Fruit fly (Drosophila melanogaster) whole organism, embryonic: ENCODE results near the gene Torsin.

Source experiments
- Bgb ChIP-seq: fragments of 200-800 bp; sonication (Bioruptor generic); IDR thresholded peaks from 2 replicates; pipeline ENCODE4 v1.3.6; 2022; ENCODE audit warnings: missing biosample characterization, missing genetic modification characterization; ENCODE audit not compliant: partially characterized antibody
- CG10654 ChIP-seq: fragments of 200-800 bp; sonication (Bioruptor generic); optimal IDR thresholded peaks from 2 replicates; lab custom pipeline; 2016; ENCODE audit warnings: missing biosample characterization, missing genetic modification characterization
- CG11504 ChIP-seq: fragments of 200-800 bp; sonication (Bioruptor generic); optimal IDR thresholded peaks from 3 replicates; lab custom pipeline; 2019; ENCODE audit warnings: missing biosample characterization, mild to moderate bottlenecking, missing genetic modification characterization, moderate library complexity
- CG12071 ChIP-seq: fragments of 200-800 bp; sonication (Bioruptor generic); optimal IDR thresholded peaks from 3 replicates; lab custom pipeline; 2018; ENCODE audit warnings: missing biosample characterization, mild to moderate bottlenecking, missing genetic modification characterization
- CG12299 ChIP-seq: fragments of 200-800 bp; sonication (Bioruptor generic); optimal IDR thresholded peaks from 2 replicates; lab custom pipeline; 2018; ENCODE audit warnings: missing biosample characterization, mild to moderate bottlenecking, missing genetic modification characterization
- CG13287 ChIP-seq: fragments of 200-800 bp; sonication (Bioruptor generic); IDR thresholded peaks from 2 replicates; pipeline ENCODE4 v1.3.6; 2022; ENCODE audit warnings: missing biosample characterization, missing genetic modification characterization; ENCODE audit not compliant: partially characterized antibody
- CG13894 ChIP-seq: fragments of 200-800 bp; sonication (Bioruptor generic); optimal IDR thresholded peaks from 3 replicates; lab custom pipeline; 2018; ENCODE audit warnings: missing biosample characterization, mild to moderate bottlenecking, missing genetic modification characterization, moderate library complexity
- CG14441 ChIP-seq: fragments of 200-800 bp; sonication (Bioruptor generic); IDR thresholded peaks from 2 replicates; pipeline ENCODE4 v1.3.6; 2022; ENCODE audit warnings: missing biosample characterization, missing genetic modification characterization
- CG14860 ChIP-seq: fragments of 200-800 bp; sonication (Bioruptor generic); IDR thresholded peaks from 3 replicates; pipeline ENCODE4 v1.3.6; 2022; ENCODE audit warnings: missing biosample characterization, missing genetic modification characterization; ENCODE audit not compliant: partially characterized antibody
- CG1603 ChIP-seq: fragments of 200-800 bp; sonication (Bioruptor generic); optimal IDR thresholded peaks from 2 replicates; lab custom pipeline; 2019; ENCODE audit warnings: missing biosample characterization, mild to moderate bottlenecking, missing genetic modification characterization, moderate library complexity
- CG1647 ChIP-seq: fragments of 200-800 bp; sonication (Bioruptor generic); optimal IDR thresholded peaks from 3 replicates; lab custom pipeline; 2016; ENCODE audit warnings: missing biosample characterization, missing genetic modification characterization
- CG18262 ChIP-seq: fragments of 200-800 bp; optimal IDR thresholded peaks from 3 replicates; lab custom pipeline; 2019; ENCODE audit warnings: missing biosample characterization, mild to moderate bottlenecking, missing genetic modification characterization, moderate library complexity
- CG2199 ChIP-seq: fragments of 200-800 bp; sonication (Bioruptor generic); IDR thresholded peaks from 3 replicates; pipeline ENCODE4 v1.3.6; 2022; ENCODE audit warnings: missing biosample characterization, missing genetic modification characterization
- CG3163 ChIP-seq: fragments of 200-800 bp; sonication (Bioruptor generic); optimal IDR thresholded peaks from 3 replicates; lab custom pipeline; 2016; ENCODE audit warnings: missing biosample characterization, missing genetic modification characterization
- CG3281 ChIP-seq: fragments of 200-800 bp; sonication (Bioruptor generic); optimal IDR thresholded peaks from 3 replicates; lab custom pipeline; 2017; ENCODE audit warnings: missing biosample characterization, mild to moderate bottlenecking, missing genetic modification characterization
- CG3407 ChIP-seq: fragments of 200-800 bp; sonication (Bioruptor generic); optimal IDR thresholded peaks from 2 replicates; lab custom pipeline; 2018; ENCODE audit warnings: missing biosample characterization, mild to moderate bottlenecking, missing genetic modification characterization
- CG34224 ChIP-seq: fragments of 200-800 bp; sonication (Bioruptor generic); IDR thresholded peaks from 3 replicates; pipeline ENCODE4 v1.3.6; 2022; ENCODE audit warnings: missing biosample characterization, missing genetic modification characterization; ENCODE audit not compliant: partially characterized antibody
- CG4282 ChIP-seq: fragments of 200-800 bp; sonication (Bioruptor generic); optimal IDR thresholded peaks from 2 replicates; lab custom pipeline; 2016; ENCODE audit warnings: missing biosample characterization, missing genetic modification characterization
- CG4730 ChIP-seq: fragments of 200-800 bp; sonication (Bioruptor generic); IDR thresholded peaks from 2 replicates; pipeline ENCODE4 v1.3.6; 2022; ENCODE audit warnings: missing biosample characterization, missing genetic modification characterization
- CG7839 ChIP-seq: fragments of 200-800 bp; sonication (Bioruptor generic); optimal IDR thresholded peaks from 3 replicates; lab custom pipeline; 2018; ENCODE audit warnings: missing biosample characterization, mild to moderate bottlenecking, missing genetic modification characterization, moderate library complexity
- CG8290 ChIP-seq, 3 experiments: fragments of 200-800 bp; sonication (Bioruptor generic); optimal IDR thresholded peaks; 2 replicates each; lab custom pipeline; 2016 to 2019; ENCODE audit warnings: missing biosample characterization in 3 of 3, missing genetic modification characterization in 3 of 3, mild to moderate bottlenecking in 2 of 3, moderate library complexity in 1 of 3
- CG8924 ChIP-seq: fragments of 200-800 bp; optimal IDR thresholded peaks from 3 replicates; lab custom pipeline; 2019; ENCODE audit warnings: missing biosample characterization, mild to moderate bottlenecking, missing genetic modification characterization, moderate library complexity
- Dbx ChIP-seq: fragments of 200-800 bp; sonication (Bioruptor generic); IDR thresholded peaks from 3 replicates; pipeline ENCODE4 v1.3.6; 2022; ENCODE audit warnings: missing biosample characterization, missing genetic modification characterization
- Dip3 ChIP-seq: fragments of 200-800 bp; sonication (Bioruptor generic); optimal IDR thresholded peaks from 3 replicates; lab custom pipeline; 2016; ENCODE audit warnings: missing biosample characterization, missing genetic modification characterization
- ERR ChIP-seq: fragments of 200-800 bp; sonication (Bioruptor generic); optimal IDR thresholded peaks from 2 replicates; lab custom pipeline; 2016; ENCODE audit warnings: missing biosample characterization, missing genetic modification characterization
- HHEX ChIP-seq: fragments of 200-800 bp; sonication (Bioruptor generic); optimal IDR thresholded peaks from 3 replicates; lab custom pipeline; 2017; ENCODE audit warnings: missing biosample characterization, mild to moderate bottlenecking, missing genetic modification characterization, missing genetic modification reagents
- Hmx ChIP-seq: fragments of 200-800 bp; sonication (Bioruptor generic); optimal IDR thresholded peaks from 2 replicates; lab custom pipeline; 2016; ENCODE audit warnings: missing biosample characterization, missing genetic modification characterization
- Med ChIP-seq: fragments of 200-800 bp; sonication (Bioruptor generic); peaks from one replicate; lab custom pipeline; 2016; ENCODE audit warnings: missing biosample characterization, missing genetic modification characterization, mild to moderate bottlenecking, inconsistent platforms, moderate library complexity
- Myb ChIP-seq: fragments of 200-800 bp; sonication (Bioruptor generic); optimal IDR thresholded peaks from 2 replicates; lab custom pipeline; 2016; ENCODE audit warnings: missing biosample characterization, missing genetic modification characterization
- NK7.1 ChIP-seq: fragments of 200-800 bp; sonication (Bioruptor generic); optimal IDR thresholded peaks from 3 replicates; lab custom pipeline; 2016; ENCODE audit warnings: missing biosample characterization, missing genetic modification characterization
- Sox100B ChIP-seq: fragments of 200-800 bp; sonication (Bioruptor generic); optimal IDR thresholded peaks from 3 replicates; lab custom pipeline; 2018; ENCODE audit warnings: missing biosample characterization, mild to moderate bottlenecking, missing genetic modification characterization
- Sox102F ChIP-seq: fragments of 200-800 bp; sonication (Bioruptor generic); optimal IDR thresholded peaks from 2 replicates; lab custom pipeline; 2018; ENCODE audit warnings: missing biosample characterization, mild to moderate bottlenecking, missing genetic modification characterization, moderate library complexity
- cg ChIP-seq: fragments of 200-800 bp; sonication (Bioruptor generic); optimal IDR thresholded peaks from 3 replicates; lab custom pipeline; 2019; ENCODE audit warnings: missing biosample characterization, mild to moderate bottlenecking, missing genetic modification characterization, moderate library complexity
- emc ChIP-seq: fragments of 200-800 bp; sonication (Bioruptor generic); optimal IDR thresholded peaks from 2 replicates; lab custom pipeline; 2016; ENCODE audit warnings: missing biosample characterization, missing genetic modification characterization
- ewg ChIP-seq: fragments of 200-800 bp; sonication (Bioruptor generic); optimal IDR thresholded peaks from 3 replicates; lab custom pipeline; 2017; ENCODE audit warnings: mild to moderate bottlenecking, missing biosample characterization, missing genetic modification reagents, missing genetic modification characterization
- eyg ChIP-seq: fragments of 200-800 bp; sonication (Bioruptor generic); optimal IDR thresholded peaks from 3 replicates; lab custom pipeline; 2016; ENCODE audit warnings: missing biosample characterization, missing genetic modification characterization
- jumu ChIP-seq: fragments of 200-800 bp; sonication (Bioruptor generic); optimal IDR thresholded peaks from 3 replicates; lab custom pipeline; 2016; ENCODE audit warnings: missing biosample characterization, missing genetic modification characterization
- ken ChIP-seq: fragments of 200-800 bp; sonication (Bioruptor generic); IDR thresholded peaks from 3 replicates; pipeline ENCODE4 v1.3.6; 2022; ENCODE audit warnings: missing biosample characterization, missing genetic modification characterization
- lmd ChIP-seq: fragments of 200-800 bp; sonication (Bioruptor generic); IDR thresholded peaks from 2 replicates; pipeline ENCODE4 v1.3.6; 2022; ENCODE audit warnings: missing biosample characterization, missing genetic modification characterization
- odd ChIP-seq: fragments of 200-800 bp; sonication (Bioruptor generic); optimal IDR thresholded peaks from 2 replicates; lab custom pipeline; 2017; ENCODE audit warnings: missing biosample characterization, mild to moderate bottlenecking, missing genetic modification characterization
- pan ChIP-seq, 4 experiments: fragments of >200 bp in 3 of 4; fragments of 200-800 bp in 1 of 4; sonication (Bioruptor generic) in 1 of 4; optimal IDR thresholded peaks in 3 of 4; IDR thresholded peaks in 1 of 4; 2 replicates each; pipeline versions ENCODE4 v1.3.6 to Lab custom; 2017 to 2022; ENCODE audit warnings: missing biosample characterization in 2 of 4, missing genetic modification characterization in 2 of 4, mixed read lengths in 1 of 4
- pho ChIP-seq: fragments of 200-800 bp; sonication (Bioruptor generic); optimal IDR thresholded peaks from 2 replicates; lab custom pipeline; 2016; ENCODE audit warnings: missing biosample characterization, missing genetic modification characterization
- run ChIP-seq: fragments of 200-800 bp; sonication (Bioruptor generic); optimal IDR thresholded peaks from 3 replicates; lab custom pipeline; 2018; ENCODE audit warnings: missing biosample characterization, mild to moderate bottlenecking, missing genetic modification characterization
- schlank ChIP-seq: fragments of 200-800 bp; sonication (Bioruptor generic); optimal IDR thresholded peaks from 2 replicates; lab custom pipeline; 2018; ENCODE audit warnings: missing biosample characterization, mild to moderate bottlenecking, missing genetic modification characterization
- sima ChIP-seq: fragments of 200-800 bp; sonication (Bioruptor generic); optimal IDR thresholded peaks from 2 replicates; lab custom pipeline; 2016; ENCODE audit warnings: missing biosample characterization, missing genetic modification characterization
- sr ChIP-seq: fragments of 200-800 bp; sonication (Bioruptor generic); IDR thresholded peaks from 3 replicates; pipeline ENCODE4 v1.3.6; 2022; ENCODE audit warnings: missing biosample characterization, missing genetic modification characterization
- tin ChIP-seq: fragments of 200-800 bp; sonication (Bioruptor generic); optimal IDR thresholded peaks from 3 replicates; lab custom pipeline; 2016; ENCODE audit warnings: missing biosample characterization, missing genetic modification characterization
- wek ChIP-seq: fragments of 200-800 bp; sonication (Bioruptor generic); optimal IDR thresholded peaks from 3 replicates; lab custom pipeline; 2018; ENCODE audit warnings: missing biosample characterization, mild to moderate bottlenecking, missing genetic modification characterization, moderate library complexity
- wor ChIP-seq: fragments of 200-800 bp; sonication (Bioruptor generic); IDR thresholded peaks from 2 replicates; pipeline ENCODE4 v1.3.6; 2022; ENCODE audit warnings: missing biosample characterization, missing genetic modification characterization
- zf30C ChIP-seq: fragments of 200-800 bp; sonication (Bioruptor generic); optimal IDR thresholded peaks from 3 replicates; lab custom pipeline; 2018; ENCODE audit warnings: missing biosample characterization, mild to moderate bottlenecking, missing genetic modification characterization

Gene Torsin

DNA sequence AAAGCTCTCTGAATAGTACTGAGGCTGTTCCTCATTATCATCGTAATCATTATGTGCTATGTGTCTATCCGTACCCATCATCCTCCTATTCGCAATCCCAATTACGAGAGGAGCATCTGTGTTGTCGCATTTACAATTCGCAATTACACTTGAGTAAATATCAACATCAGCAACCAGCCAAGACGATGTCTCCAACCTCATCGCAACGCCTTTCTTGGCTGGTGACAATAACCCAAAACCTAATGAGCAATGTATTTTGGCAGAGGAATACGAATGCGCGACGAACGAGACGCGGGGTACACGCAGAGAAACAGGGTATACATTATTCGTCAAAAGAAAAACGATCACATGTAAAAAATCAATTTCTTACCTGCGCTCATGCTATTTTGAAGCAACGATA, 39.4 kb downstream of the Torsin start:
- TF ChIP-seq CG14441 (GFP tag; lab: Robert Waterston, UW): no peak
- no peak for TF ChIP-seq CG7839
- TF ChIP-seq odd (GFP tag; lab: Kevin White, UChicago): no peak
- TF ChIP-seq wor: no peak
- TF ChIP-seq Dbx (GFP tag; lab: Robert Waterston, UW): 0 out of 3 replicates have a peak, but pooled peaks have one; percentile 23
- TF ChIP-seq CG14860: no peak
- no peak for TF ChIP-seq CG11504
- peak; percentile 33 for TF ChIP-seq wek (GFP tag; lab: Kevin White, UChicago)
- TF ChIP-seq zf30C: peak; percentile 8
- peak; percentile 83 for TF ChIP-seq schlank
- peak; percentile 46 for TF ChIP-seq pho
- no peak for TF ChIP-seq CG13287 (GFP tag; lab: Robert Waterston, UW)
- no peak for TF ChIP-seq Hmx (GFP tag; lab: Kevin White, UChicago)
- TF ChIP-seq CG3407 (GFP tag; lab: Kevin White, UChicago): peak; percentile 16
- TF ChIP-seq CG4730 (GFP tag; lab: Robert Waterston, UW): no peak
- no peak for TF ChIP-seq CG10654
- TF ChIP-seq CG3281 (GFP tag; lab: Kevin White, UChicago): peak; percentile 62
- peak; percentile 3 for TF ChIP-seq CG1603 (tag; lab: Kevin White, UChicago)
- TF ChIP-seq Med (GFP tag; lab: Kevin White, UChicago): peak; percentile 86
- TF ChIP-seq ken: no peak
- no peak for TF ChIP-seq CG18262 (tag; lab: Kevin White, UChicago)
- no peak for TF ChIP-seq emc (GFP tag; lab: Kevin White, UChicago)
- TF ChIP-seq Sox100B: peak; percentile 8
- TF ChIP-seq CG1647 (GFP tag; lab: Kevin White, UChicago): peak; percentile 28
- TF ChIP-seq CG34224 (GFP tag; lab: Robert Waterston, UW): no peak
- no peak for TF ChIP-seq Bgb (GFP tag; lab: Robert Waterston, UW)
- TF ChIP-seq Myb (GFP tag; lab: Kevin White, UChicago): no peak
- TF ChIP-seq CG3163 (GFP tag; lab: Kevin White, UChicago): no peak
- no peak for TF ChIP-seq run (tag; lab: Kevin White, UChicago)
- no peak for TF ChIP-seq CG8924 (tag; lab: Kevin White, UChicago)
- no peak for TF ChIP-seq CG12299 (tag; lab: Kevin White, UChicago)
- TF ChIP-seq CG13894 (tag; lab: Kevin White, UChicago): peak; percentile 39
- peak; percentile 8 for TF ChIP-seq Sox102F (GFP tag; lab: Kevin White, UChicago)
- peak; percentile 18 for TF ChIP-seq eyg (GFP tag; lab: Kevin White, UChicago)
- TF ChIP-seq ewg (GFP tag; lab: Kevin White, UChicago): no peak
- no peak for TF ChIP-seq ERR (GFP tag; lab: Kevin White, UChicago)
- peak; percentile 43 for TF ChIP-seq HHEX (GFP tag; lab: Kevin White, UChicago)
- TF ChIP-seq cg (GFP tag; lab: Kevin White, UChicago): no peak
- peak; percentile 34 for TF ChIP-seq NK7.1 (GFP tag; lab: Kevin White, UChicago)
- TF ChIP-seq CG2199 (GFP tag; lab: Robert Waterston, UW): no peak
- TF ChIP-seq sima (GFP tag; lab: Kevin White, UChicago): no peak
- TF ChIP-seq CG4282: no peak
- TF ChIP-seq CG12071: peak; percentile 57
- TF ChIP-seq CG8290 (GFP tag; optimal IDR thresholded peaks at IDR 0.05; lab: Kevin White, UChicago): no peak
- peak in 1 of 2 experiments; percentile 88 for TF ChIP-seq CG8290 (tag; optimal IDR thresholded peaks at IDR 0.05; lab: Kevin White, UChicago)
- no peak for TF ChIP-seq pan (optimal IDR thresholded peaks at IDR 0.05; lab: Kevin White, UChicago)
- TF ChIP-seq pan (GFP tag; optimal IDR thresholded peaks at IDR 0.05 in 1 of 2, IDR thresholded peaks at IDR 0.05 in 1 of 2): no peak
- peak; percentile 16 for TF ChIP-seq Dip3
- no peak for TF ChIP-seq lmd (GFP tag; lab: Robert Waterston, UW)
- no peak for TF ChIP-seq sr (GFP tag; lab: Robert Waterston, UW)
- TF ChIP-seq jumu (GFP tag; lab: Kevin White, UChicago): no peak
- TF ChIP-seq tin (GFP tag; lab: Kevin White, UChicago): no peak
